Fruit fly (Drosophila melanogaster): ENCODE measurements around the gene nub.

dm6 chr2L:12595774-12596173 is 8.3 kb downstream of the nub start:
- TF ChIP-seq CG5204 (GFP tag; optimal IDR thresholded peaks at IDR 0.05) (no peak), bab1 (GFP tag; optimal IDR thresholded peaks at IDR 0.05) (no peak), CG1620 (GFP tag; optimal IDR thresholded peaks at IDR 0.05) (no peak), ovo (GFP tag; optimal IDR thresholded peaks at IDR 0.05) (no peak), cnc (optimal IDR thresholded peaks at IDR 0.05) (no peak), kay (GFP tag; ENCODE audit: borderline replicate concordance) (no peak), Mnt (GFP tag; optimal IDR thresholded peaks at IDR 0.05) (no peak), cic (GFP tag; optimal IDR thresholded peaks at IDR 0.05) (no peak), Clk (GFP tag; optimal IDR thresholded peaks at IDR 0.05) (no peak), Crg-1 (GFP tag; optimal IDR thresholded peaks at IDR 0.05) (no peak), Hr96 (GFP tag; optimal IDR thresholded peaks at IDR 0.05) (no peak), CG14711 (tag; optimal IDR thresholded peaks at IDR 0.05) (no peak), toe (GFP tag; optimal IDR thresholded peaks at IDR 0.05) (no peak)

Data from whole organism, adult.